Worm (Caenorhabditis elegans): ENCODE measurements around the gene D1054.18.

- TF ChIP-seq him-1 (tag; optimal IDR thresholded peaks at IDR 0.05), result no peak
- no peak for TF ChIP-seq dao-5 (tag; optimal IDR thresholded peaks at IDR 0.05)
- no peak for TF ChIP-seq W03F9.2 (tag; optimal IDR thresholded peaks at IDR 0.05)
These were observed 46.9 kb downstream of the D1054.18 start, which contains the start of gene F28H7.7 for ce11 chrV:10754050-10754449.
